Worm (Caenorhabditis elegans) whole organism, L4/young adult: ENCODE results near the gene C16C8.22.

Source experiments
- W03F9.2 ChIP-seq: fragments of 150-350 bp; optimal IDR thresholded peaks from 2 replicates; lab custom pipeline; 2014; ENCODE audit warnings: missing biosample characterization, missing genetic modification characterization
- dao-5 ChIP-seq: sonication (generic microtip); optimal IDR thresholded peaks from 2 replicates; lab custom pipeline; 2016; ENCODE audit warnings: missing genotype, missing genetic modification characterization, moderate library complexity, missing compliant biosample characterization
- him-1 ChIP-seq: sonication (generic microtip); optimal IDR thresholded peaks from 2 replicates; lab custom pipeline; 2016; ENCODE audit warnings: missing genotype, missing genetic modification reagents, missing genetic modification characterization, missing compliant biosample characterization

C16C8.22 gene

ce11 chrII:3439842-3440640, 3.0 kb downstream of the C16C8.22 start:
- no peak for TF ChIP-seq dao-5 (tag; lab: Kevin White, UChicago)
- TF ChIP-seq W03F9.2 (tag; lab: Kevin White, UChicago): no peak
- no peak for TF ChIP-seq him-1

DNA sequence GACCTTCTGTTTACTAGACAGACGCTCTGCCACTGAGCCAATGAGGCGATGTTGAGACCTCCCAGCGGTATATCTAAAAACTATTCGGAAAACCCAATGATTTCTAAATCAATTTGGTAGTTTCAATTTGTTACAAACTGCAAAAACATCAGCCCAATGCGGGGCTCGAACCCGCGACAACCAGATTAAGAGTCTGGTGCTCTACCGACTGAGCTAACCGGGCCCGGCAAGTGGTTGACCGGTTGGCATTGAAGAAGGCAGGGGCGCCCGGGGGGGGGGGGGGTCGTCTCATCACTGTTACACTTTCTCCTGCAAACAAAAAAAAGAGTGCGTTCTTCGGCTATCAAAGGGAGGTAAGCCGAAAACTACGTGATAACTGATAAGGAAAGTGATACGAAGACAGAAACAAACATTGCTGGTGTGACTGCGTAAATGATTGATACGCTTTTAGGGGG, 3.8 kb downstream of the C16C8.22 start:
- no peak for TF ChIP-seq W03F9.2 (tag; lab: Kevin White, UChicago)
- peak; percentile 73 for TF ChIP-seq dao-5 (tag; lab: Kevin White, UChicago)

DNA sequence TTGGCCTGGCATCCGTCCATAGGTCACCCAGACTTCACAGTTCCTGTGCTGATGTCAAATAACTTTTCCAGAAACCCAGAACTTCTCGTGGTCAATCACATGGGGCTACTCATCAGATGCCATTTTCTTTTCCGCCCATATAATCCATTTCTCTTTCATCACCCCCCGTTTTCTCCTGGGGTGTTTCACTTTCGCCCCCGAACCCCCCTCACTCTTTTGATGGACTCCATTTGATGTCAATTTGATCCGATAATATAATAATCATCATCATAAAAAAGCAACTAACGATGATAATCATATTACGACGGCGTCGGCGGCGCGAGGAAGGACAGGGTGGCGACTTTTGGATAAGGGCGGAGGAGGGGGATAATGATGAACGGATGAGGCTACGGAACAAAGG, 4.8 kb downstream of the C16C8.22 start:
- no peak for TF ChIP-seq W03F9.2 (tag; lab: Kevin White, UChicago)
- TF ChIP-seq him-1: no peak
- TF ChIP-seq dao-5 (tag; lab: Kevin White, UChicago): no peak

DNA sequence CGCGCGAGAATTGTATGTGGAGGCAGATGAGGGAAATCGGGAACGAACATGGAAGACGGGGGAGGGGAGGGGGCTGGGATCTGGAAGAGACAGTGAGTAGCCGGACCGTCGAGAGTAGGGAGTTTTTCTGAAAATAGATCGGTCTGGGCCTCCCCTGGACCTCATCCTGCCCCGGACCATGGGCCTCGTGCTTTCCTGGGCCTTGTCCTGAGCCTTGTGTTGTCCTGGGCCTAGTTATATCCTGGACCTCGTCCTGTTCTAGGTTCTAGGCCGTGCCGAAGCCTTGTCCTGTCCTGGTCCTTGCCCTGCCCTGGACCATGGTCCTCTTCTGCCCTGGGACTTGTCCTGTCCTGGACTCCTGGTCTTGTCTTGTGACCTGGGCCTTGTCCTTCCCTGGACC, 5.7 kb downstream of the C16C8.22 start:
- TF ChIP-seq him-1 (no peak), W03F9.2 (tag; lab: Kevin White, UChicago) (no peak), dao-5 (tag; lab: Kevin White, UChicago) (no peak)

ce11 chrII:3436412-3436811, 6.6 kb downstream of the C16C8.22 start, which contains the start of gene skpo-2:
Gene skpo-2, minus strand, starts transcription at chrII:3436512.
- TF ChIP-seq W03F9.2 (tag; lab: Kevin White, UChicago) (no peak), him-1 (no peak)

ce11 chrII:3434893-3435503, 8.1 kb downstream of the C16C8.22 start:
- TF ChIP-seq him-1 (no peak), dao-5 (tag; lab: Kevin White, UChicago) (no peak), W03F9.2 (tag; lab: Kevin White, UChicago) (no peak)

DNA sequence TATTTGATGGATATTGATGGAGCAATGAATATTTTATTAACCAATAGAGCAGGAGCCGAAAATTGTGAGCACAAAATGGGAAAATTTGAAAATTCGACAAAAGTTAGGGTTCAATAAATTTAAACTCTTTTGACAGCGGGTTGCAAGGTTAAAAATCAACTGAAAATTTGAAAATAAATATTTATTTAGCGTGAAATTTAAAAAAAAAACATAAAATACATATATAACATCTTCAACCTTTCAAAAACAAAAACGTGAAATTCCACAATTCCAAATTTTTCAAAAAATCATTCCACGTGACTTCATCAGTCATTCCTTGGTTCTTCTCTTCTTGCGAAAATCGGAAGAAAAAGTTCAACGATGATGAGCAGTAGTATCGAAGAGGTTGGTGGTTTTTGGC, 13.7 kb downstream of the C16C8.22 start, which contains the start of gene C16C8.18:
TSS of gene C16C8.18 (plus strand) at position 301 of the 400 bp plus-strand sequence.
- no peak for TF ChIP-seq W03F9.2 (tag; lab: Kevin White, UChicago)
- TF ChIP-seq him-1: no peak

DNA sequence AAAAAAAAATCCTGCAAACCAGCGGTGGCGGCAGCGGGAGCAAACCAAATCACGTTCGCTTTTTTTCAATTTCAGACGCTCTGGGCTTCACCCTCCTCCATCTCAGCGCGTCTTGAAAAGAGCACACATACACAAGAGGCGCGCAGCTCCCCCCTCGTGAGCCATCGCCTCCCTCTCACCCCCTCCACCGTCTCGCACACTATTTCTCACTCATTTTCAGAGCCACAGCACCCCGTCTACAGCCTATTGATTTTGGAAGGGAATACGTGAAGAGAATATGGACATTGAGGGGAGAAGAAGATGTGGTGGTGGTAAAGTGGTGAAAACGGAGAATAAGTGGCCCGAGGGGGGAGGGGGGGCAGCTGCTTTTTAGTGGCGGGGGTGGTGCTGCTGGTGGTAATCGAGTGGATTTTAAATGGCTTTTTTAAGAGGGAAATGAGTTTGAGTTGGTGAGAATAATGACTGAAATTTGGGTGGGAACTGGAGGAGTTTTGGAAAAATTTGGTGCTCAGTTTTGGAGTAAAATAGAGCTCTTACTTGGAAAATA, 14.8 kb downstream of the C16C8.22 start:
- TF ChIP-seq him-1: peak; percentile 84
- no peak for TF ChIP-seq W03F9.2 (tag; lab: Kevin White, UChicago)

- no peak for TF ChIP-seq him-1
- TF ChIP-seq W03F9.2 (tag; lab: Kevin White, UChicago): no peak
- TF ChIP-seq dao-5 (tag; lab: Kevin White, UChicago): no peak
These were observed 17.6 kb downstream of the C16C8.22 start, which contains the start of gene nep-11 for ce11 chrII:3425433-3425832. Gene nep-11, minus strand, starts transcription at chrII:3425533.

- TF ChIP-seq W03F9.2 (tag; lab: Kevin White, UChicago) (no peak), him-1 (no peak), dao-5 (tag; lab: Kevin White, UChicago) (no peak)
These were observed 20.1 kb downstream of the C16C8.22 start for ce11 chrII:3422938-3423337.

DNA sequence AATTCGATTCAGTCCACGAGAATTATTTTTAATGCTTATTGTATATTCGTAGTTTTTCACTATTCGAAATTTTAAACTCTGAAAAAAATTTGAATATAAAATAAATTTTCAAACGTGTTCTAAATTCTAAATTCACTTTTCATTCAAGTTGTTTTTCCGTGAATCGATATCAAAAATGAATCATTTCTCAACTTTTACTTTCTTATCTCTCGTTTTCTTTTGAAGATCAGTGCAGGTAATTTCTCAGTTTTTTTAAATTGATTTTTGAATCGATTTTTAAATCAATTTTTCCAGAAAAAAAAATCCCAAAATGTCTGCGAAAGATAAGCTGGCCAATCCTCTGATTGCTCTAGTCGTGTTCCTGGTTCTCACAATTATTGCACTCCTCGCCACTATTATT, 26.5 kb downstream of the C16C8.22 start, which contains the start of gene nep-6:
TSS of gene nep-6 (plus strand) at position 301 of the 400 bp plus-strand sequence.
- no peak for TF ChIP-seq him-1
- TF ChIP-seq dao-5 (tag; lab: Kevin White, UChicago): no peak
- TF ChIP-seq W03F9.2 (tag; lab: Kevin White, UChicago): no peak

DNA sequence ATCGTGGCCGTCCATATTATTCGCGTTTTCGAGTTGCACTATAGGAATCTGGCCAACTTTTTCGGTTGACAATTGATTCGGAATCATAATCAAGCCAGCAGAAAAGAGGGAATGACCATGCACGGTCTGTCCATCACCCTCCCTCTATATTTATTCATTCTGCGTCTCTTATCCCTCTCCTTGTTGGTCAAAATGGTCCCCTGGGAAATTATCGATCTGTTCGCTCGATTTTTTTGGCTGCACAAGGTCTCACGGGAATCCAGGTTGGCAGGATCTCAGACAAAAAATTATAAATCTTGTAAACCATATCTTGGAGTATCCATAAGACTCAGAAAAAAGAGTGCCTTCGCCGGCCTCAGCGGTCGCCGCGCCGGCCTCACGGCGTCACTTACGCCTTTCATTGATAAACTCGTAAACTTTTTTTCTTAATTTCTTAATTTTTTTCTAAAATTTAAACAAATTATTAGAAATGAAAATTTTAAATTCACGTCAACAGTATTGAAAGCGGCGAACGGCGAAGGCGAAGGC, 28.6 kb downstream of the C16C8.22 start, which contains the start of the genes F18A12.7 and F18A12.2:
TSS of gene F18A12.7 (minus strand) at position 101 of the 528 bp plus-strand sequence.
TSS of gene F18A12.2 (plus strand) at position 478 of the 528 bp plus-strand sequence.
- TF ChIP-seq W03F9.2 (tag; lab: Kevin White, UChicago) (no peak), him-1 (no peak), dao-5 (tag; lab: Kevin White, UChicago) (no peak)

- no peak for TF ChIP-seq W03F9.2 (tag; lab: Kevin White, UChicago)
- TF ChIP-seq him-1: no peak
- TF ChIP-seq dao-5 (tag; lab: Kevin White, UChicago): no peak
These were observed 39.5 kb downstream of the C16C8.22 start, which contains the start of gene nep-8 for ce11 chrII:3403535-3403934. Gene nep-8, plus strand, starts transcription at chrII:3403835.

- TF ChIP-seq him-1: no peak
- TF ChIP-seq W03F9.2 (tag; lab: Kevin White, UChicago): no peak
- TF ChIP-seq dao-5 (tag; lab: Kevin White, UChicago): no peak
These were observed 40.2 kb downstream of the C16C8.22 start, which contains the start of gene nep-10 for ce11 chrII:3402854-3403253. Gene nep-10, minus strand, starts transcription at chrII:3402954.
